Worm (Caenorhabditis elegans): Measurements from ENCODE around the gene nmad-1.
A peak's percentile ranks its signal among the peaks of the same experiment; 100 is the strongest.

The nmad-1 gene

ce11 chrIII:5508669-5509068 is 46.1 kb downstream of the nmad-1 start, which contains the start of gene D1044.7:
Gene D1044.7, minus strand, starts transcription at chrIII:5508769.
- TF ChIP-seq F16B12.6 (tag; optimal IDR thresholded peaks at IDR 0.05) (no peak), efl-1 (optimal IDR thresholded peaks at IDR 0.05) (no peak), efl-1 (GFP tag; optimal IDR thresholded peaks at IDR 0.05 in 1 of 2) (peak in 1 of 2 experiments; percentile 42), C34B4.2 (tag; optimal IDR thresholded peaks at IDR 0.05) (no peak), tlp-1 (tag; optimal IDR thresholded peaks at IDR 0.05) (no peak)

DNA sequence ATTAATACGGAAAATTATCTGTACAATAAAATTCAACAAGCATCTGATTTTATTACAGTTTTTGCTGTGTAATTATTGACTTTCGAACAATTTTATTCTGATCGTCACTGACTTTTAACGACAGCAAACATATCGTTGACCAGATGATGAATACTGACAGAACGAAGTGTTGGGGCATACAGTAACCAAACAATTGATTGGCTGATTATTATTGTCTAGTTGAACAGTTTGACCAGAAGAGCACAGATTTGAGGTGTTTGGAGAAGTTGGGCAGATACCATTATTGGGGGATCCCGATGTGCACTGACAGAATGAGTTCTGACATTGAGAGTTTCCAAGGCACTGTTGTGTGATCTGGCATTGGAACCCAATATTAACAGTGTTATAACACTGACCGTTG is 47.8 kb downstream of the nmad-1 start:
- no peak for TF ChIP-seq swsn-7 (tag; optimal IDR thresholded peaks at IDR 0.05)
- TF ChIP-seq efl-1 (optimal IDR thresholded peaks at IDR 0.05): no peak
- peak in 1 of 2 experiments; percentile 92 for TF ChIP-seq efl-1 (GFP tag; optimal IDR thresholded peaks at IDR 0.05 in 1 of 2)

DNA sequence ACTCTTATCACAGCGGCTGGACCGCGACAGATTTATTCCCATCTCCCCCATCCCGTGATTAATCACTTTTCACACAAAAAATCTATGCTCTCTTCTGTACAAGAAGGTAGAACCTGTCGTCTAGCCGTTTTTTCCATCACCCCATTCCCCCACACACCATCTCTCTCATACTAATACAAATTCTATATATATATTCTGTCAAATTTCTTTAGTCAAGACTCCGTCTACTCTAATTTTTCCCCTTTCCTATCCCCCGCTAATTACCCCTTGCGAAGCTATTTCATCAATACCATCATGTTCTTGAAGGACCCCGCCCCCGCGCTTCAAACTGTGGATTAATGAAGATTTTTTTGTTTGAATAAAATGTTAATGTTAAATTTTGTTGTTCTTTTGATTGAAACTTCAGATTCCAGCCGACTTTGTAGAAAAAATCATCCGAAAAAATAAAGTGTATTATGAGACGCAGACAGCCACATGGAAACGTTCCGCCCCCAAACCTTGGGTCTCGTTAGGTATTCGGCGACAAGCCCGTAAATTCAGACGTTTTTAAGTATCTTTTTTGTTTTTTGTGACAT is 48.6 kb downstream of the nmad-1 start:
- TF ChIP-seq C16A3.4 (tag; optimal IDR thresholded peaks at IDR 0.05) (no peak), hpl-2 (GFP tag; optimal IDR thresholded peaks at IDR 0.05) (no peak), irx-1 (tag; optimal IDR thresholded peaks at IDR 0.05) (no peak), lin-35 (GFP tag; optimal IDR thresholded peaks at IDR 0.05) (peak in 1 of 2 experiments; percentile 21), zag-1 (tag; optimal IDR thresholded peaks at IDR 0.05) (no peak), ets-5 (GFP tag; IDR thresholded peaks at IDR 0.05) (no peak), snpc-4 (tag; optimal IDR thresholded peaks at IDR 0.05) (no peak), tlp-1 (tag; optimal IDR thresholded peaks at IDR 0.05) (no peak), egl-27 (tag; optimal IDR thresholded peaks at IDR 0.05) (no peak), nhr-11 (tag; optimal IDR thresholded peaks at IDR 0.05) (no peak), elt-2 (tag; optimal IDR thresholded peaks at IDR 0.05) (peak; percentile 61), efl-1 (optimal IDR thresholded peaks at IDR 0.05) (peak in 1 of 2 experiments; percentile 21), efl-1 (GFP tag; optimal IDR thresholded peaks at IDR 0.05 in 1 of 2) (peak in 1 of 2 experiments; percentile 92), fkh-4 (tag; optimal IDR thresholded peaks at IDR 0.05; ENCODE audit: borderline replicate concordance) (no peak), unc-98 (GFP tag; IDR thresholded peaks at IDR 0.05) (no peak), ces-1 (GFP tag; optimal IDR thresholded peaks at IDR 0.05) (no peak), snu-23 (GFP tag; optimal IDR thresholded peaks at IDR 0.05) (peak; percentile 52), nhr-47 (tag; optimal IDR thresholded peaks at IDR 0.05) (peak; percentile 55), ztf-4 (tag; optimal IDR thresholded peaks at IDR 0.05) (peak; percentile 33), lin-13 (GFP tag; optimal IDR thresholded peaks at IDR 0.05) (no peak), elt-3 (tag; optimal IDR thresholded peaks at IDR 0.05) (no peak), egl-13 (tag; optimal IDR thresholded peaks at IDR 0.05) (no peak), efl-3 (GFP tag; optimal IDR thresholded peaks at IDR 0.05) (no peak), ceh-63 (GFP tag; optimal IDR thresholded peaks at IDR 0.05) (no peak), ceh-90 (tag; optimal IDR thresholded peaks at IDR 0.05) (no peak), tbx-2 (tag; optimal IDR thresholded peaks at IDR 0.05) (no peak), nhr-77 (tag; optimal IDR thresholded peaks at IDR 0.05) (no peak), nhr-19 (GFP tag; conservative IDR thresholded peaks at IDR 0.05) (peak; percentile 33), dsc-1 (tag; optimal IDR thresholded peaks at IDR 0.05) (no peak), nhr-76 (tag; optimal IDR thresholded peaks at IDR 0.05) (no peak), blmp-1 (tag; optimal IDR thresholded peaks at IDR 0.05) (no peak), nhr-28 (tag; optimal IDR thresholded peaks at IDR 0.05) (no peak), dpl-1 (GFP tag; optimal IDR thresholded peaks at IDR 0.05) (no peak), nhr-85 (tag) (peak; percentile 82), sptf-1 (tag; optimal IDR thresholded peaks at IDR 0.05) (no peak), hlh-4 (tag; optimal IDR thresholded peaks at IDR 0.05) (no peak), jun-1 (tag; optimal IDR thresholded peaks at IDR 0.05) (no peak), xbp-1 (tag; optimal IDR thresholded peaks at IDR 0.05) (no peak), F16B12.6 (tag; optimal IDR thresholded peaks at IDR 0.05) (no peak), ceh-8 (GFP tag; optimal IDR thresholded peaks at IDR 0.05) (no peak), ztf-11 (tag; optimal IDR thresholded peaks at IDR 0.05) (no peak), ama-1 (optimal IDR thresholded peaks at IDR 0.05) (peak; percentile 97), nhr-20 (tag; optimal IDR thresholded peaks at IDR 0.05) (peak; percentile 26), zip-4 (GFP tag; optimal IDR thresholded peaks at IDR 0.05) (no peak), fkh-10 (GFP tag; optimal IDR thresholded peaks at IDR 0.05) (no peak), fkh-8 (tag; optimal IDR thresholded peaks at IDR 0.05) (peak; percentile 40), pqm-1 (tag; optimal IDR thresholded peaks at IDR 0.05) (no peak)
